Worm (Caenorhabditis elegans): Measurements from ENCODE around the gene E02C12.8.

ce11 chrV:9342965-9343628 is 30.3 kb downstream of the E02C12.8 start:
- TF ChIP-seq hlh-12 (tag; optimal IDR thresholded peaks at IDR 0.05) (no peak), snpc-3.4 (tag; optimal IDR thresholded peaks at IDR 0.05) (no peak), ama-1 (optimal IDR thresholded peaks at IDR 0.05) (peak; percentile 85), ama-1 (GFP tag; optimal IDR thresholded peaks at IDR 0.05) (peak in 1 of 2 experiments; percentile 45), let-607 (tag; optimal IDR thresholded peaks at IDR 0.05) (no peak), unc-62 (GFP tag; optimal IDR thresholded peaks at IDR 0.05) (no peak), fkh-3 (tag; optimal IDR thresholded peaks at IDR 0.05) (no peak), rec-8 (tag; optimal IDR thresholded peaks at IDR 0.05) (no peak)

All from whole organism, young adult.